Fruit fly (Drosophila melanogaster): ENCODE measurements around the gene Ugt37C2.

Gene Ugt37C2

dm6 chr2L:16793970-16794369, at the start of gene Ugt37C2:
Gene Ugt37C2 (plus strand): TSS chr2L:16794211.
- no peak for TF ChIP-seq ss (GFP tag; optimal IDR thresholded peaks at IDR 0.05)
- TF ChIP-seq Hr38 (GFP tag; optimal IDR thresholded peaks at IDR 0.05) = no peak
- TF ChIP-seq CG11294 (GFP tag; IDR thresholded peaks at IDR 0.05) = no peak
- TF ChIP-seq Smox (GFP tag; optimal IDR thresholded peaks at IDR 0.05) = no peak
- TF ChIP-seq Hr4 (GFP tag; optimal IDR thresholded peaks at IDR 0.05) = no peak
- TF ChIP-seq Ets21C (GFP tag; optimal IDR thresholded peaks at IDR 0.05) = no peak
- TF ChIP-seq CG9139 (GFP tag; optimal IDR thresholded peaks at IDR 0.05) = no peak
- TF ChIP-seq dsx (GFP tag; optimal IDR thresholded peaks at IDR 0.05; ENCODE audit: poor library complexity, severe bottlenecking) = no peak
- no peak for TF ChIP-seq fd59A (GFP tag; optimal IDR thresholded peaks at IDR 0.05)
- TF ChIP-seq topi (GFP tag; optimal IDR thresholded peaks at IDR 0.05) = no peak
- TF ChIP-seq Blimp-1 (GFP tag; optimal IDR thresholded peaks at IDR 0.05) = no peak
- TF ChIP-seq Ets96B (tag; optimal IDR thresholded peaks at IDR 0.05) = no peak
- no peak for TF ChIP-seq lz (GFP tag; optimal IDR thresholded peaks at IDR 0.05)
- no peak for TF ChIP-seq Hr39 (GFP tag; optimal IDR thresholded peaks at IDR 0.05)

- TF ChIP-seq CG34406 (GFP tag; optimal IDR thresholded peaks at IDR 0.05) = no peak
- TF ChIP-seq fd59A (GFP tag; optimal IDR thresholded peaks at IDR 0.05) = no peak
- TF ChIP-seq CG6792 (GFP tag; optimal IDR thresholded peaks at IDR 0.05) = no peak
- no peak for TF ChIP-seq Met (GFP tag; optimal IDR thresholded peaks at IDR 0.05)
- TF ChIP-seq CG8319 (GFP tag; optimal IDR thresholded peaks at IDR 0.05) = no peak
- no peak for TF ChIP-seq Lpt (GFP tag; optimal IDR thresholded peaks at IDR 0.05)
- TF ChIP-seq Hr4 (GFP tag; optimal IDR thresholded peaks at IDR 0.05) = no peak
These were observed 46.9 kb upstream of the Ugt37C2 start for dm6 chr2L:16747145-16747544.

- TF ChIP-seq CG7368 (GFP tag; optimal IDR thresholded peaks at IDR 0.05) (no peak), Ets96B (tag; optimal IDR thresholded peaks at IDR 0.05) (no peak), Smox (GFP tag; optimal IDR thresholded peaks at IDR 0.05) (no peak), acj6 (GFP tag; optimal IDR thresholded peaks at IDR 0.05) (no peak)
These were observed 41.7 kb upstream of the Ugt37C2 start for dm6 chr2L:16752340-16752739.

- TF ChIP-seq CG10669 (GFP tag; optimal IDR thresholded peaks at IDR 0.05) = no peak
- TF ChIP-seq fd59A (GFP tag; optimal IDR thresholded peaks at IDR 0.05) = no peak
- no peak for TF ChIP-seq lz (GFP tag; optimal IDR thresholded peaks at IDR 0.05)
- TF ChIP-seq Smox (GFP tag; optimal IDR thresholded peaks at IDR 0.05) = no peak
- TF ChIP-seq Eip78C (GFP tag) = no peak
- peak; percentile 28; the same call in 1 of the 2 replicates for TF ChIP-seq CG15336 (GFP tag; IDR thresholded peaks at IDR 0.05)
These were observed 39.9 kb upstream of the Ugt37C2 start, which contains the start of gene yellow-b for dm6 chr2L:16754074-16754473. Gene yellow-b (plus strand): TSS chr2L:16754336.

dm6 chr2L:16760504-16761417, 33.2 kb upstream of the Ugt37C2 start, which contains the start of gene ppk17:
Gene ppk17 (minus strand): TSS chr2L:16760554.
- TF ChIP-seq CG6276 (GFP tag; optimal IDR thresholded peaks at IDR 0.05) = peak; percentile 56
- peak; percentile 48; the same call in 1 of the 3 replicates for TF ChIP-seq CG6163 (GFP tag; IDR thresholded peaks at IDR 0.05)
- TF ChIP-seq CG7368 (GFP tag; optimal IDR thresholded peaks at IDR 0.05) = no peak
- peak; percentile 55 for TF ChIP-seq CG8119 (GFP tag; IDR thresholded peaks at IDR 0.05)
- TF ChIP-seq eg (GFP tag; IDR thresholded peaks at IDR 0.05) = peak; percentile 75; the same call in 2 of the 3 replicates
- TF ChIP-seq CG11762 (GFP tag; optimal IDR thresholded peaks at IDR 0.05; ENCODE audit: insufficient read depth) = no peak
- no peak for TF ChIP-seq CG8632 (GFP tag; optimal IDR thresholded peaks at IDR 0.05)
- TF ChIP-seq Gug (GFP tag; IDR thresholded peaks at IDR 0.05) = 0 out of 2 replicates have a peak, but pooled peaks have one; percentile 19
- peak; percentile 58 for TF ChIP-seq CG15336 (GFP tag; IDR thresholded peaks at IDR 0.05)
- no peak for TF ChIP-seq Sox15 (GFP tag; optimal IDR thresholded peaks at IDR 0.05)
